Worm (Caenorhabditis elegans): ENCODE data around the gene ncx-10.

Gene ncx-10

ce11 chrV:7940299-7940698, 7.4 kb upstream of the ncx-10 start, which contains the start of gene srt-53:
srt-53 (minus strand) TSS chrV:7940399.
- no peak for TF ChIP-seq unc-62 (GFP tag; optimal IDR thresholded peaks at IDR 0.05)

- no peak for TF ChIP-seq unc-62 (GFP tag; optimal IDR thresholded peaks at IDR 0.05)
These were observed 4.3 kb upstream of the ncx-10 start, which contains the start of gene srsx-3 for ce11 chrV:7937152-7937551. srsx-3 (minus strand) TSS chrV:7937252.

- no peak for TF ChIP-seq unc-62 (GFP tag; optimal IDR thresholded peaks at IDR 0.05)
These were observed 4.2 kb downstream of the ncx-10 start, which contains the start of gene srsx-5 for ce11 chrV:7928660-7929059. srsx-5 (plus strand) TSS chrV:7928960.

ce11 chrV:7926784-7927183, 6.1 kb downstream of the ncx-10 start, which contains the start of gene srsx-6:
srsx-6 (plus strand) TSS chrV:7927084.
- TF ChIP-seq unc-62 (GFP tag; optimal IDR thresholded peaks at IDR 0.05) = no peak

- TF ChIP-seq unc-62 (GFP tag; optimal IDR thresholded peaks at IDR 0.05) = no peak
These were observed 7.4 kb downstream of the ncx-10 start, which contains the start of gene srsx-7 for ce11 chrV:7925483-7925882. srsx-7 (plus strand) TSS chrV:7925783.

- no peak for TF ChIP-seq unc-62 (GFP tag; optimal IDR thresholded peaks at IDR 0.05)
These were observed 24.5 kb downstream of the ncx-10 start for ce11 chrV:7908431-7908830.

- no peak for TF ChIP-seq unc-62 (GFP tag; optimal IDR thresholded peaks at IDR 0.05)
These were observed 28.5 kb downstream of the ncx-10 start for ce11 chrV:7904389-7904788.

ce11 chrV:7901222-7901621, 31.7 kb downstream of the ncx-10 start:
- TF ChIP-seq unc-62 (GFP tag; optimal IDR thresholded peaks at IDR 0.05) = no peak

- no peak for TF ChIP-seq unc-62 (GFP tag; optimal IDR thresholded peaks at IDR 0.05)
These were observed 33.1 kb downstream of the ncx-10 start, which contains the start of gene F40A3.7 for ce11 chrV:7899761-7900160. F40A3.7 (minus strand) TSS chrV:7899861.

- no peak for TF ChIP-seq unc-62 (GFP tag; optimal IDR thresholded peaks at IDR 0.05)
These were observed 39.0 kb downstream of the ncx-10 start, which contains the start of gene F40A3.6 for ce11 chrV:7893812-7894381. F40A3.6 (minus strand) TSS chrV:7893862.

- TF ChIP-seq unc-62 (GFP tag; optimal IDR thresholded peaks at IDR 0.05) = no peak
These were observed 41.7 kb downstream of the ncx-10 start, which contains the start of gene F40A3.1 for ce11 chrV:7891230-7891629. F40A3.1 (plus strand) TSS chrV:7891530.

- TF ChIP-seq unc-62 (GFP tag; optimal IDR thresholded peaks at IDR 0.05) = no peak
These were observed 44.9 kb downstream of the ncx-10 start for ce11 chrV:7888036-7888435.

ce11 chrV:7884441-7884840, 48.5 kb downstream of the ncx-10 start:
- TF ChIP-seq unc-62 (GFP tag; optimal IDR thresholded peaks at IDR 0.05) = no peak

All from whole organism, dauer.